Worm (Caenorhabditis elegans) whole organism, L1 larva: ENCODE data around the gene F20D6.1.
A peak's percentile ranks its signal among the peaks of the same experiment; 100 is the strongest.

Experiments
- C16A3.4 ChIP-seq: fragments of 150-350 bp; optimal IDR thresholded peaks from 2 replicates; lab custom pipeline; 2014; ENCODE audit warnings: missing biosample characterization, missing genetic modification characterization
- C34B4.2 ChIP-seq: sonication (generic microtip); optimal IDR thresholded peaks from 2 replicates; lab custom pipeline; 2017; ENCODE audit warnings: mild to moderate bottlenecking, missing genetic modification characterization, missing compliant biosample characterization
- F16B12.6 ChIP-seq: fragments of 150-350 bp; optimal IDR thresholded peaks from 2 replicates; lab custom pipeline; 2014; ENCODE audit warnings: missing biosample characterization, missing genetic modification characterization
- ama-1 ChIP-seq: fragments of 150-350 bp; optimal IDR thresholded peaks from 2 replicates; lab custom pipeline; 2014
- blmp-1 ChIP-seq: fragments of 150-350 bp; optimal IDR thresholded peaks from 2 replicates; lab custom pipeline; 2014; ENCODE audit warnings: missing biosample characterization, missing genetic modification characterization
- ceh-82 ChIP-seq, 3 experiments: fragments of 150-350 bp in 1 of 3; sonication (generic microtip) in 2 of 3; optimal IDR thresholded peaks; 2 replicates each; lab custom pipeline; 2014 to 2017; ENCODE audit warnings: missing biosample characterization in 3 of 3, missing genetic modification characterization in 3 of 3
- ceh-88 ChIP-seq: fragments of 200-800 bp; sonication (Bioruptor generic); IDR thresholded peaks from 2 replicates; pipeline ENCODE4 v1.3.6; 2022; ENCODE audit warnings: missing genetic modification characterization, missing compliant biosample characterization
- ceh-90 ChIP-seq: sonication (generic microtip); optimal IDR thresholded peaks from 2 replicates; lab custom pipeline; 2016; ENCODE audit warnings: missing genetic modification characterization, missing compliant biosample characterization
- ces-1 ChIP-seq: fragments of 150-350 bp; optimal IDR thresholded peaks from 2 replicates; lab custom pipeline; 2014; ENCODE audit warnings: missing biosample characterization, missing genetic modification reagents, missing genetic modification characterization
- dpl-1 ChIP-seq, 3 experiments: fragments of 150-350 bp in 2 of 3; sonication (generic microtip) in 1 of 3; optimal IDR thresholded peaks; 2 replicates each; lab custom pipeline; 2014 to 2017; ENCODE audit warnings: missing biosample characterization in 3 of 3, missing genetic modification characterization in 3 of 3, missing genetic modification reagents in 3 of 3
- efl-1 ChIP-seq, 4 experiments: fragments of 150-350 bp; optimal IDR thresholded peaks in 3 of 4; peaks in 1 of 4; 1 replicate in 1 of 4; 2 replicates in 3 of 4; lab custom pipeline; 2014; ENCODE audit warnings: missing biosample characterization in 2 of 4, missing genetic modification characterization in 2 of 4, missing genetic modification reagents in 2 of 4
- elt-3 ChIP-seq, 6 experiments: fragments of 150-350 bp in 1 of 6; sonication (generic microtip); optimal IDR thresholded peaks; 2 replicates each; lab custom pipeline; 2017 to 2018; ENCODE audit warnings: missing biosample characterization in 6 of 6, missing genetic modification characterization in 6 of 6, inconsistent platforms in 1 of 6
- fkh-4 ChIP-seq: sonication (generic microtip); optimal IDR thresholded peaks from 2 replicates; lab custom pipeline; 2016; ENCODE audit warnings: missing compliant biosample characterization, missing genetic modification characterization, borderline replicate concordance
- fkh-8 ChIP-seq: sonication (generic microtip); optimal IDR thresholded peaks from 2 replicates; lab custom pipeline; 2016; ENCODE audit warnings: mild to moderate bottlenecking, missing genetic modification characterization, missing compliant biosample characterization
- grh-1 ChIP-seq: fragments of 200-800 bp; sonication (Bioruptor generic); IDR thresholded peaks from 2 replicates; pipeline ENCODE4 v1.3.6; 2022; ENCODE audit warnings: missing genetic modification reagents, missing genetic modification characterization, missing compliant biosample characterization
- irx-1 ChIP-seq: sonication (generic microtip); optimal IDR thresholded peaks from 2 replicates; lab custom pipeline; 2016; ENCODE audit warnings: missing genetic modification characterization, missing compliant biosample characterization
- isw-1 ChIP-seq: fragments of 200-800 bp; sonication (Bioruptor generic); IDR thresholded peaks from 2 replicates; pipeline ENCODE4 v1.3.6; 2022; ENCODE audit warnings: missing genetic modification characterization, missing compliant biosample characterization
- jun-1 ChIP-seq: fragments of 150-350 bp; optimal IDR thresholded peaks from 2 replicates; lab custom pipeline; 2014; ENCODE audit warnings: missing biosample characterization, missing genetic modification reagents, missing genetic modification characterization
- lin-13 ChIP-seq: fragments of 150-350 bp; optimal IDR thresholded peaks from 2 replicates; lab custom pipeline; 2014; ENCODE audit warnings: missing biosample characterization, missing genetic modification reagents, missing genetic modification characterization
- lin-14 ChIP-seq: fragments of 200-800 bp; sonication (Bioruptor generic); optimal IDR thresholded peaks from 2 replicates; lab custom pipeline; 2018; ENCODE audit warnings: mild to moderate bottlenecking, missing genetic modification characterization, moderate library complexity, missing compliant biosample characterization
- lin-35 ChIP-seq, 2 experiments: fragments of 150-350 bp; optimal IDR thresholded peaks; 2 replicates each; lab custom pipeline; 2014; ENCODE audit warnings: missing biosample characterization in 2 of 2, missing genetic modification characterization in 2 of 2, missing genetic modification reagents in 2 of 2
- lsy-2 ChIP-seq, 2 experiments: fragments of 150-350 bp; optimal IDR thresholded peaks; 2 replicates each; lab custom pipeline; 2014; ENCODE audit warnings: missing biosample characterization in 2 of 2, missing genetic modification characterization in 2 of 2
- mep-1 ChIP-seq: fragments of 150-350 bp; optimal IDR thresholded peaks from 2 replicates; lab custom pipeline; 2014; ENCODE audit warnings: missing biosample characterization, missing genetic modification characterization
- nhr-12 ChIP-seq: sonication (generic microtip); optimal IDR thresholded peaks from 2 replicates; lab custom pipeline; 2017; ENCODE audit warnings: missing biosample characterization, missing genetic modification characterization
- nhr-19 ChIP-seq: fragments of 200-800 bp; sonication (Bioruptor generic); conservative IDR thresholded peaks from 2 replicates; pipeline ENCODE4 v1.3.6; 2022; ENCODE audit warnings: missing genetic modification characterization, missing compliant biosample characterization
- nhr-20 ChIP-seq: sonication (generic microtip); optimal IDR thresholded peaks from 2 replicates; lab custom pipeline; 2016; ENCODE audit warnings: mild to moderate bottlenecking, missing genetic modification characterization, missing compliant biosample characterization
- nhr-28 ChIP-seq: fragments of 150-350 bp; optimal IDR thresholded peaks from 2 replicates; lab custom pipeline; 2014; ENCODE audit warnings: missing biosample characterization, missing genetic modification characterization
- nhr-47 ChIP-seq: sonication (generic microtip); optimal IDR thresholded peaks from 2 replicates; lab custom pipeline; 2016; ENCODE audit warnings: mild to moderate bottlenecking, missing genetic modification characterization, moderate library complexity, missing compliant biosample characterization
- nhr-71 ChIP-seq: sonication (generic microtip); optimal IDR thresholded peaks from 2 replicates; lab custom pipeline; 2016; ENCODE audit warnings: mild to moderate bottlenecking, missing genetic modification characterization, moderate library complexity, missing compliant biosample characterization
- nhr-77 ChIP-seq: fragments of 150-350 bp; optimal IDR thresholded peaks from 2 replicates; lab custom pipeline; 2014; ENCODE audit warnings: missing biosample characterization, missing genetic modification characterization
- nhr-85 ChIP-seq: sonication (generic microtip); peaks from one replicate; lab custom pipeline; 2016; ENCODE audit warnings: missing genetic modification characterization, inconsistent platforms, missing compliant biosample characterization
- nhr-90 ChIP-seq: sonication (generic microtip); optimal IDR thresholded peaks from 2 replicates; lab custom pipeline; 2016; ENCODE audit warnings: mild to moderate bottlenecking, missing genetic modification characterization, missing compliant biosample characterization; ENCODE audit not compliant: poor library complexity
- pqm-1 ChIP-seq: sonication (generic microtip); optimal IDR thresholded peaks from 3 replicates; lab custom pipeline; 2017; ENCODE audit warnings: missing biosample characterization, missing genetic modification characterization
- rnt-1 ChIP-seq: sonication (generic microtip); optimal IDR thresholded peaks from 2 replicates; lab custom pipeline; 2016; ENCODE audit warnings: mild to moderate bottlenecking, missing genetic modification characterization, moderate library complexity, missing compliant biosample characterization
- skn-1 ChIP-seq: fragments of 150-350 bp; optimal IDR thresholded peaks from 2 replicates; lab custom pipeline; 2014; ENCODE audit warnings: missing biosample characterization, missing genetic modification characterization
- snpc-4 ChIP-seq: fragments of 150-350 bp; optimal IDR thresholded peaks from 2 replicates; lab custom pipeline; 2014; ENCODE audit warnings: missing biosample characterization, missing genetic modification characterization
- snu-23 ChIP-seq: sonication (generic microtip); optimal IDR thresholded peaks from 2 replicates; lab custom pipeline; 2016; ENCODE audit warnings: missing genetic modification characterization, missing compliant biosample characterization
- sox-4 ChIP-seq: sonication (generic microtip); optimal IDR thresholded peaks from 2 replicates; lab custom pipeline; 2016; ENCODE audit warnings: missing genetic modification characterization, missing compliant biosample characterization
- swsn-7 ChIP-seq: sonication (generic microtip); optimal IDR thresholded peaks from 2 replicates; lab custom pipeline; 2016; ENCODE audit warnings: missing genetic modification characterization, missing compliant biosample characterization
- tbx-2 ChIP-seq: sonication (generic microtip); optimal IDR thresholded peaks from 2 replicates; lab custom pipeline; 2016; ENCODE audit warnings: missing genetic modification characterization, missing compliant biosample characterization
- unc-130 ChIP-seq: fragments of 150-350 bp; optimal IDR thresholded peaks from 2 replicates; lab custom pipeline; 2017; ENCODE audit warnings: missing biosample characterization, missing genetic modification characterization, inconsistent platforms
- unc-30 ChIP-seq: sonication (generic microtip); optimal IDR thresholded peaks from 2 replicates; lab custom pipeline; 2017; ENCODE audit warnings: missing biosample characterization, missing genetic modification characterization
- unc-62 ChIP-seq: fragments of 150-350 bp; optimal IDR thresholded peaks from 2 replicates; lab custom pipeline; 2014; ENCODE audit warnings: missing biosample characterization, missing genetic modification reagents, missing genetic modification characterization
- unc-98 ChIP-seq: fragments of 200-800 bp; sonication (Bioruptor generic); IDR thresholded peaks from 2 replicates; pipeline ENCODE4 v1.3.6; 2022; ENCODE audit warnings: missing genetic modification characterization, missing compliant biosample characterization
- xbp-1 ChIP-seq: sonication (generic microtip); optimal IDR thresholded peaks from 2 replicates; lab custom pipeline; 2016; ENCODE audit warnings: missing genetic modification characterization, missing compliant biosample characterization
- zip-4 ChIP-seq: fragments of 200-800 bp; sonication (Bioruptor generic); optimal IDR thresholded peaks from 2 replicates; lab custom pipeline; 2018; ENCODE audit warnings: mild to moderate bottlenecking, missing genetic modification characterization, moderate library complexity, missing compliant biosample characterization
- ztf-11 ChIP-seq, 2 experiments: sonication (generic microtip); optimal IDR thresholded peaks; 2 replicates each; lab custom pipeline; 2016 to 2017; ENCODE audit warnings: missing genetic modification characterization in 2 of 2, missing biosample characterization in 1 of 2, missing compliant biosample characterization in 1 of 2

The F20D6.1 gene

DNA sequence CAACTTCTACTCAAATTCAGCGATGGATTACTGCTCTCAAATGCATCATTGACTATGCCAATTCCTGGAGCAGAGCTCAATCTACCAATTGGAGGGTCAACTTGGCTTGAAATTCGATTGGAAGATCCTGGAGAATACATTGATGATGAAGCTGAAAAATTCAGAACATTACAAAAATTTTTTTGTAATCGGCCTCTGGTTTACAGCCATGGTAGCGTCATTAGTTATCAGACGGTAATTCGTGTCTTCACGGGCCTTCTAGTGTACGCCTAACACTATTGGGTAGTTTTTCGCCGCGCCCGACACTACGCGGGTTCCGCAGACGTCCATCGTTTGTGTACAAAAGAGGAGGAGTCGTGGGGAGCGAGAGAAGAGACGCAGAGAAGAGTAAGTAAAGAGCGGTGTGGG, 38.2 kb downstream of the F20D6.1 start (continued):
- TF ChIP-seq mep-1 (tag; lab: Kevin White, UChicago) (peak; percentile 79), snpc-4 (tag; lab: Kevin White, UChicago) (peak; percentile 99), unc-30 (no peak), lin-13 (GFP tag; lab: Kevin White, UChicago) (peak; percentile 71)

DNA sequence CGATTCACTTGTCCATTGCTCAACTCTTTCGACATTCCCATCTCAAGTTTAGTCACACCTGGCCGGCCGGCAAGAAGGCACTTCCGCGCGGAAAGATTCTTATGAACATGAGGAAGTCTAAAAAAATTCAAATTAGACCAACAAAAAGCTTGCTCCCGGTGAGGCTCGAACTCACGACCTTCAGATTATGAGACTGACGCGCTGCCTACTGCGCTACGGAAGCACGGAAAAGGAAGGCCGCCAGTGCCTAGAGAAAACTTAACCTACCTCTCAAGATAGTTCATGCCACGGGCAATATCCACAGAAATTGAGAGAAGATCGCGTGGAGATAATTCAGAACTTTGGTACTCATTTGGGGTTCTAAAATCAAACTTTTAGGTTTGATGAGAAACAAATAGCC, 39.5 kb downstream of the F20D6.1 start:
- TF ChIP-seq F16B12.6 (tag; lab: Kevin White, UChicago), result no peak
- no peak for TF ChIP-seq ceh-90 (tag; lab: Kevin White, UChicago)
- peak in 1 of 2 experiments; percentile 24 for TF ChIP-seq efl-1 (optimal IDR thresholded peaks at IDR 0.05; lab: Kevin White, UChicago)
- TF ChIP-seq efl-1 (GFP tag; optimal IDR thresholded peaks at IDR 0.05 in 1 of 2; lab: Kevin White, UChicago), result peak in 1 of 2 experiments; percentile 60
- TF ChIP-seq ztf-11 (tag; optimal IDR thresholded peaks at IDR 0.05; lab: Kevin White, UChicago), result no peak
- no peak for TF ChIP-seq pqm-1 (tag; lab: Kevin White, UChicago)
- TF ChIP-seq unc-130 (tag; lab: Kevin White, UChicago), result no peak
- TF ChIP-seq nhr-71 (tag; lab: Kevin White, UChicago), result peak; percentile 18
- TF ChIP-seq skn-1, result no peak
- TF ChIP-seq irx-1 (tag; lab: Kevin White, UChicago), result no peak
- TF ChIP-seq snpc-4 (tag; lab: Kevin White, UChicago), result peak; percentile 73
- no peak for TF ChIP-seq ceh-88 (GFP tag; lab: Robert Waterston, UW)
- TF ChIP-seq sox-4 (tag; lab: Kevin White, UChicago), result no peak
- TF ChIP-seq xbp-1, result no peak
- no peak for TF ChIP-seq unc-62 (GFP tag; lab: Kevin White, UChicago)
- TF ChIP-seq lin-35 (GFP tag; optimal IDR thresholded peaks at IDR 0.05; lab: Kevin White, UChicago), result peak in 1 of 2 experiments; percentile 12
- TF ChIP-seq fkh-4 (tag; lab: Kevin White, UChicago), result no peak
- TF ChIP-seq ama-1 (lab: Kevin White, UChicago), result no peak
- TF ChIP-seq snu-23 (GFP tag; lab: Kevin White, UChicago), result peak; percentile 24
- TF ChIP-seq grh-1 (GFP tag; lab: Robert Waterston, UW), result no peak
- no peak for TF ChIP-seq lin-14 (GFP tag; lab: Kevin White, UChicago)
- peak in 1 of 2 experiments; percentile 11 for TF ChIP-seq lsy-2 (tag; optimal IDR thresholded peaks at IDR 0.05; lab: Kevin White, UChicago)
- no peak for TF ChIP-seq tbx-2 (tag; lab: Kevin White, UChicago)
- TF ChIP-seq ces-1 (GFP tag; lab: Kevin White, UChicago), result no peak
- peak; percentile 33 for TF ChIP-seq rnt-1 (tag; lab: Kevin White, UChicago)
- TF ChIP-seq nhr-19 (GFP tag; lab: Robert Waterston, UW), result peak; percentile 23
- TF ChIP-seq dpl-1 (GFP tag; optimal IDR thresholded peaks at IDR 0.05; lab: Kevin White, UChicago), result peak in 1 of 3 experiments; percentile 9
- no peak for TF ChIP-seq unc-30
- no peak for TF ChIP-seq isw-1 (GFP tag; lab: Robert Waterston, UW)

DNA sequence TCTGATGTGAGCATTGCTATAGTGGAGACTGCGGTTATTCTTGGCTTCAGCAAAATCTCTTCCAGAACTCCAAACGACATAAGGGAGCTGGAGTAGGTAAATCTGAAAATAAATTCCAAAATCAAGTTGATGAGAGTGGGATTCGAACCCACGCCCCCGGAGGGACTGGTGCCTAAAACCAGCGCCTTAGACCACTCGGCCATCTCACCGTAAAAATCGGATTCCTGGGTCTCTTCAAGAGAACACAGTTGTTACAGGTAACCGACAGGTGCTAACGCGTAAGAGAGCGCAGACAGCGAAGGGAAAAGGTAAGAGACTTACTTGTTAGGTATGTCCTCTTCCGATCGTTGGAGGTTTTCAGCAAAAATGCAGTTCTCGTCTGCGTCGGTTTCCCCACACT, 44.8 kb downstream of the F20D6.1 start:
- peak in 3 of 6 experiments; percentile 0 to 42 (median 20) for TF ChIP-seq elt-3 (tag; optimal IDR thresholded peaks at IDR 0.05; lab: Kevin White, UChicago)
- TF ChIP-seq skn-1, result peak; percentile 47
- TF ChIP-seq blmp-1 (tag; lab: Kevin White, UChicago), result peak; percentile 38
- peak; percentile 44 for TF ChIP-seq nhr-90 (tag; lab: Kevin White, UChicago)
- peak; percentile 65 for TF ChIP-seq snpc-4 (tag; lab: Kevin White, UChicago)
- peak; percentile 48 for TF ChIP-seq nhr-20 (tag; lab: Kevin White, UChicago)
- TF ChIP-seq lin-13 (GFP tag; lab: Kevin White, UChicago), result peak; percentile 21
- TF ChIP-seq lin-35 (GFP tag; optimal IDR thresholded peaks at IDR 0.05; lab: Kevin White, UChicago), result peak; percentile 16 to 77
- TF ChIP-seq C16A3.4 (tag; lab: Kevin White, UChicago), result peak; percentile 46
- TF ChIP-seq unc-130 (tag; lab: Kevin White, UChicago), result no peak
- peak; percentile 20 for TF ChIP-seq swsn-7
- TF ChIP-seq fkh-8, result no peak
- TF ChIP-seq snu-23 (GFP tag; lab: Kevin White, UChicago), result peak; percentile 63
- peak; percentile 47 for TF ChIP-seq nhr-77 (tag; lab: Kevin White, UChicago)
- no peak for TF ChIP-seq irx-1 (tag; lab: Kevin White, UChicago)
- peak; percentile 29 to 32 for TF ChIP-seq efl-1 (optimal IDR thresholded peaks at IDR 0.05; lab: Kevin White, UChicago)
- TF ChIP-seq efl-1 (GFP tag; optimal IDR thresholded peaks at IDR 0.05 in 1 of 2; lab: Kevin White, UChicago), result peak; percentile 19 to 71
- TF ChIP-seq unc-30, result no peak
- no peak for TF ChIP-seq C34B4.2 (tag; lab: Kevin White, UChicago)
- peak in 1 of 3 experiments; percentile 23 for TF ChIP-seq ceh-82 (tag; optimal IDR thresholded peaks at IDR 0.05; lab: Kevin White, UChicago)
- peak; percentile 24 for TF ChIP-seq nhr-47
- peak in 1 of 2 experiments; percentile 52 for TF ChIP-seq lsy-2 (tag; optimal IDR thresholded peaks at IDR 0.05; lab: Kevin White, UChicago)
- peak; percentile 69 for TF ChIP-seq nhr-85 (tag; lab: Kevin White, UChicago)
- TF ChIP-seq jun-1 (tag; lab: Kevin White, UChicago), result no peak
- no peak for TF ChIP-seq unc-98 (GFP tag; lab: Robert Waterston, UW)
- TF ChIP-seq dpl-1 (GFP tag; optimal IDR thresholded peaks at IDR 0.05; lab: Kevin White, UChicago), result peak in 2 of 3 experiments; percentile 24 to 40
- no peak for TF ChIP-seq nhr-12
- no peak for TF ChIP-seq nhr-28 (tag; lab: Kevin White, UChicago)
- TF ChIP-seq nhr-71 (tag; lab: Kevin White, UChicago), result peak; percentile 49
- TF ChIP-seq zip-4 (GFP tag; lab: Kevin White, UChicago), result no peak
